Worm (Caenorhabditis elegans) whole organism, young adult: Measurements from ENCODE around the gene cutl-11.

Experiments used
- K12H6.12 ChIP-seq: fragments of 200-800 bp; sonication (Bioruptor generic); optimal IDR thresholded peaks from 2 replicates; lab custom pipeline; 2018; ENCODE audit warnings: mild to moderate bottlenecking, missing genetic modification characterization, missing compliant biosample characterization
- Y56A3A.18 ChIP-seq: fragments of 200-800 bp; sonication (Bioruptor generic); IDR thresholded peaks from 2 replicates; pipeline ENCODE4 v1.3.6; 2022; ENCODE audit warnings: missing genetic modification reagents, missing genetic modification characterization, missing compliant biosample characterization
- attf-5 ChIP-seq: fragments of 200-800 bp; sonication (Bioruptor generic); optimal IDR thresholded peaks from 2 replicates; lab custom pipeline; 2018; ENCODE audit warnings: mild to moderate bottlenecking, missing genetic modification characterization, missing compliant biosample characterization
- attf-6 ChIP-seq: fragments of 200-800 bp; sonication (Bioruptor generic); IDR thresholded peaks from 2 replicates; pipeline ENCODE4 v1.3.6; 2022; ENCODE audit warnings: missing genetic modification reagents, missing genetic modification characterization, missing compliant biosample characterization
- dox-1 ChIP-seq: fragments of 200-800 bp; sonication (Bioruptor generic); IDR thresholded peaks from 2 replicates; pipeline ENCODE4 v1.3.6; 2022; ENCODE audit warnings: missing genetic modification reagents, missing genetic modification characterization, missing compliant biosample characterization
- ekl-4 ChIP-seq: fragments of 200-800 bp; sonication (Bioruptor generic); IDR thresholded peaks from 2 replicates; pipeline ENCODE4 v1.3.6; 2022; ENCODE audit warnings: missing genetic modification reagents, missing genetic modification characterization, missing compliant biosample characterization
- hmg-20 ChIP-seq: fragments of 200-800 bp; sonication (Bioruptor generic); IDR thresholded peaks from 2 replicates; pipeline ENCODE4 v1.3.6; 2022; ENCODE audit warnings: missing genetic modification reagents, missing genetic modification characterization, missing compliant biosample characterization
- madf-6 ChIP-seq: fragments of 200-800 bp; sonication (Bioruptor generic); IDR thresholded peaks from 2 replicates; pipeline ENCODE4 v1.3.6; 2022; ENCODE audit warnings: missing genetic modification reagents, missing genetic modification characterization, missing compliant biosample characterization
- nfya-2 ChIP-seq: fragments of 200-800 bp; sonication (Bioruptor generic); IDR thresholded peaks from 2 replicates; pipeline ENCODE4 v1.3.6; 2022; ENCODE audit warnings: missing genetic modification reagents, missing genetic modification characterization, missing compliant biosample characterization
- unc-62 ChIP-seq: fragments of 150-350 bp; optimal IDR thresholded peaks from 2 replicates; lab custom pipeline; 2014; ENCODE audit warnings: missing biosample characterization, missing genetic modification reagents, missing genetic modification characterization
- zfh-2 ChIP-seq: fragments of 200-800 bp; sonication (Bioruptor generic); conservative IDR thresholded peaks from 2 replicates; pipeline ENCODE4 v1.3.6; 2022; ENCODE audit warnings: missing genetic modification reagents, missing genetic modification characterization, missing compliant biosample characterization

ce11 chrX:11656519-11657006 is 5.9 kb upstream of the cutl-11 start, which contains the start of gene T04F8.2:
- no peak for TF ChIP-seq madf-6
- TF ChIP-seq unc-62 (GFP tag; lab: Kevin White, UChicago) = no peak
- no peak for TF ChIP-seq nfya-2 (GFP tag; lab: Robert Waterston, UW)
- TF ChIP-seq ekl-4 (GFP tag; lab: Robert Waterston, UW) = no peak
- no peak for TF ChIP-seq attf-6 (GFP tag; lab: Robert Waterston, UW)
- peak; percentile 52 for TF ChIP-seq attf-5
- no peak for TF ChIP-seq zfh-2
- TF ChIP-seq dox-1 (GFP tag; lab: Robert Waterston, UW) = peak; percentile 52; the same call in 1 of the 2 replicates
- TF ChIP-seq Y56A3A.18 = no peak
- no peak for TF ChIP-seq K12H6.12 (tag; lab: Kevin White, UChicago)
- no peak for TF ChIP-seq hmg-20 (GFP tag; lab: Robert Waterston, UW)
